Worm (Caenorhabditis elegans): Measurements from ENCODE around the gene F48B9.3.

ce11 chrX:2138923-2139322, 25.9 kb upstream of the F48B9.3 start:
- no peak for TF ChIP-seq ceh-36 (tag; optimal IDR thresholded peaks at IDR 0.05)
- no peak for TF ChIP-seq flt-1 (GFP tag; IDR thresholded peaks at IDR 0.05)
- no peak for TF ChIP-seq hmg-4 (GFP tag; optimal IDR thresholded peaks at IDR 0.05)
- no peak for TF ChIP-seq scrt-1 (GFP tag; IDR thresholded peaks at IDR 0.05)
- no peak for TF ChIP-seq ama-1 (optimal IDR thresholded peaks at IDR 0.05)
- no peak for TF ChIP-seq tbx-37 (GFP tag; conservative IDR thresholded peaks at IDR 0.05)
- no peak for TF ChIP-seq pes-1 (GFP tag; IDR thresholded peaks at IDR 0.05)
- no peak for TF ChIP-seq aly-1 (tag; optimal IDR thresholded peaks at IDR 0.05)
- TF ChIP-seq sea-1 (GFP tag; conservative IDR thresholded peaks at IDR 0.05): no peak
- TF ChIP-seq B0310.2 (tag; optimal IDR thresholded peaks at IDR 0.05): no peak
- TF ChIP-seq ceh-13 (GFP tag; optimal IDR thresholded peaks at IDR 0.05): no peak

All from whole organism, early embryonic.